Fruit fly (Drosophila melanogaster) whole organism, adult: ENCODE results near the gene CG18809.

Source experiments
- CG11617 ChIP-seq: fragments of 200-800 bp; sonication (Bioruptor generic); optimal IDR thresholded peaks from 2 replicates; lab custom pipeline; 2017; ENCODE audit warnings: mild to moderate bottlenecking, missing biosample characterization, missing genetic modification reagents, missing genetic modification characterization
- CG12768 ChIP-seq: fragments of 200-800 bp; sonication (Bioruptor generic); optimal IDR thresholded peaks from 2 replicates; lab custom pipeline; 2017; ENCODE audit warnings: missing biosample characterization, missing genetic modification characterization, mild to moderate bottlenecking, moderate library complexity, missing genetic modification reagents
- CG1620 ChIP-seq: fragments of 200-800 bp; sonication (Bioruptor generic); optimal IDR thresholded peaks from 2 replicates; lab custom pipeline; 2016; ENCODE audit warnings: missing biosample characterization, missing genetic modification characterization
- CG33017 ChIP-seq: fragments of 200-800 bp; sonication (Bioruptor generic); optimal IDR thresholded peaks from 2 replicates; lab custom pipeline; 2018; ENCODE audit warnings: missing biosample characterization, mild to moderate bottlenecking, missing genetic modification characterization, moderate library complexity
- CG5204 ChIP-seq: fragments of 200-800 bp; sonication (Bioruptor generic); optimal IDR thresholded peaks from 2 replicates; lab custom pipeline; 2016; ENCODE audit warnings: missing biosample characterization, missing genetic modification characterization
- CG7045 ChIP-seq: fragments of 200-800 bp; sonication (Bioruptor generic); optimal IDR thresholded peaks from 2 replicates; lab custom pipeline; 2017; ENCODE audit warnings: missing biosample characterization, mild to moderate bottlenecking, missing genetic modification characterization
- CG7101 ChIP-seq: fragments of 200-800 bp; sonication (Bioruptor generic); optimal IDR thresholded peaks from 2 replicates; lab custom pipeline; 2018; ENCODE audit warnings: missing biosample characterization, mild to moderate bottlenecking, missing genetic modification characterization, moderate library complexity
- Clk ChIP-seq: fragments of 200-800 bp; sonication (Bioruptor generic); optimal IDR thresholded peaks from 2 replicates; lab custom pipeline; 2017; ENCODE audit warnings: missing biosample characterization, missing genetic modification characterization
- Crg-1 ChIP-seq: fragments of 200-800 bp; sonication (Bioruptor generic); optimal IDR thresholded peaks from 2 replicates; lab custom pipeline; 2016; ENCODE audit warnings: missing biosample characterization, missing genetic modification characterization
- Hr96 ChIP-seq: fragments of 200-800 bp; sonication (Bioruptor generic); optimal IDR thresholded peaks from 2 replicates; lab custom pipeline; 2016; ENCODE audit warnings: missing biosample characterization, missing genetic modification characterization
- Mnt ChIP-seq: fragments of 200-800 bp; sonication (Bioruptor generic); optimal IDR thresholded peaks from 2 replicates; lab custom pipeline; 2016; ENCODE audit warnings: missing biosample characterization, mild to moderate bottlenecking, missing genetic modification characterization
- bab1 ChIP-seq: fragments of 200-800 bp; sonication (Bioruptor generic); optimal IDR thresholded peaks from 3 replicates; lab custom pipeline; 2019; ENCODE audit warnings: missing biosample characterization, mild to moderate bottlenecking, missing genetic modification characterization, moderate library complexity
- cic ChIP-seq: fragments of 200-800 bp; sonication (Bioruptor generic); optimal IDR thresholded peaks from 2 replicates; lab custom pipeline; 2017; ENCODE audit warnings: missing biosample characterization, mild to moderate bottlenecking, missing genetic modification characterization, moderate library complexity
- cnc ChIP-seq, 2 experiments: fragments of >200 bp; optimal IDR thresholded peaks; 2 replicates each; lab custom pipeline; 2017
- kay ChIP-seq: fragments of 200-800 bp; sonication (Bioruptor generic); peaks from one replicate; lab custom pipeline; 2016; ENCODE audit warnings: missing biosample characterization, missing genetic modification characterization, borderline replicate concordance
- ovo ChIP-seq: fragments of 200-800 bp; sonication (Bioruptor generic); optimal IDR thresholded peaks from 2 replicates; lab custom pipeline; 2016; ENCODE audit warnings: missing biosample characterization, missing genetic modification characterization
- pad ChIP-seq: fragments of 200-800 bp; sonication (Bioruptor generic); optimal IDR thresholded peaks from 3 replicates; lab custom pipeline; 2017; ENCODE audit warnings: missing biosample characterization, missing genetic modification characterization, mild to moderate bottlenecking, moderate library complexity, missing genetic modification reagents
- tj ChIP-seq: fragments of 200-800 bp; sonication (Bioruptor generic); optimal IDR thresholded peaks from 3 replicates; lab custom pipeline; 2017; ENCODE audit warnings: missing biosample characterization, mild to moderate bottlenecking, missing genetic modification characterization, moderate library complexity
- toe ChIP-seq: fragments of 200-800 bp; sonication (Bioruptor generic); optimal IDR thresholded peaks from 2 replicates; lab custom pipeline; 2016; ENCODE audit warnings: missing biosample characterization, missing genetic modification characterization

The CG18809 gene

DNA sequence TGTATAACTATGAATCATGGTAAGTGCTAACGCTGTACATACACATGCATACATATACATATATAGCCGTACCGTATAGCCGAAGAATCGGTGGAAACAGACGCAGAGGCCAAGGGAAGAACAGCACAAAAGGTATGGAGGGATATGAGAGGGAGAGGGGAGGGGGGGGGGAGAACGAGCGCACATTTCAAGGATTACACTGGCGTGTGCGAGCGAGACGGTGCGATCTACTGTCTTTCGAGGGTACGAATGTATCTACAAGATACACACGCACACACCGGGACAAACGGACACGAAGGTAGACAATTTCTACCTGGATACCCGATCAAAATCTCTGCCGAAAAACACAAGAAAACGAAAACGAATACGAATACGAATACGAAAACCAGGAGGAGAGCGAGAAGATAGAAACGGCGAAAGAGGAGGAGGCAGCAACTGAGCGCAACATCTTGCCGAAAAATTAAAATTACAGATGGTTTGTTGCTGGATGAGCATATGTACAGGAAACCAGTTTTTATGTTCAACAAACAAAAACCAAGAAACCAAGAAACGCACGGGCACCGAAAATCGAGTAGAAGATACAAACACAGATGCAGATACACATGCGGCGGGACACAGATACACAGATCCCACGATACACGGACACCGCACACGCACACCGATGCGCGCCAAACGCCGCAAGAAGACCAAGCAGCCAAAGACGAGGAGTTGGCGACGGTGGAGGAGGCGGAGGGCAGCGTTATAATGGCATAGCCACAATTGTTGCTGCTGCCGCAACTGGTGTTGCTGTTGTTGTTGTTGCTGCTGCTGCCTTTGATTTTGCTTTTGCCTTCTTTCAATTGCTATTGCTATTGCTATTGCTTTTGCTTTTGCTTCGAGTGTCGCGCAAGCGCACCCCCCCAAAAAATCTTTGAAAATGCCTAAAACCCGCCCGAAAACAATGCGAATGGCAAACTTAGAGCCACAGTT, 29.9 kb upstream of the CG18809 start:
- TF ChIP-seq CG5204 (GFP tag; lab: Kevin White, UChicago) (no peak), cic (GFP tag; lab: Kevin White, UChicago) (no peak), Clk (GFP tag; lab: Kevin White, UChicago) (no peak), tj (GFP tag; lab: Kevin White, UChicago) (no peak), CG7045 (GFP tag; lab: Kevin White, UChicago) (no peak)

- TF ChIP-seq bab1 (GFP tag; lab: Kevin White, UChicago): no peak
- TF ChIP-seq Hr96 (GFP tag; lab: Kevin White, UChicago): no peak
- no peak for TF ChIP-seq CG11617
- TF ChIP-seq CG7101 (tag; lab: Kevin White, UChicago): no peak
- no peak for TF ChIP-seq CG33017 (tag; lab: Kevin White, UChicago)
- no peak for TF ChIP-seq CG12768 (GFP tag; lab: Kevin White, UChicago)
- TF ChIP-seq ovo (GFP tag; lab: Kevin White, UChicago): no peak
- TF ChIP-seq cnc (optimal IDR thresholded peaks at IDR 0.05; lab: Kevin White, UChicago): no peak
- no peak for TF ChIP-seq CG5204 (GFP tag; lab: Kevin White, UChicago)
- TF ChIP-seq kay (GFP tag; lab: Kevin White, UChicago): no peak
Measured at dm6 chrX:19772002-19772622, 28.0 kb upstream of the CG18809 start.

- no peak for TF ChIP-seq pad
- no peak for TF ChIP-seq tj (GFP tag; lab: Kevin White, UChicago)
- no peak for TF ChIP-seq toe (GFP tag; lab: Kevin White, UChicago)
- TF ChIP-seq kay (GFP tag; lab: Kevin White, UChicago): no peak
Measured at dm6 chrX:19769821-19770519, 25.8 kb upstream of the CG18809 start.

dm6 chrX:19765490-19766212, 21.5 kb upstream of the CG18809 start:
- TF ChIP-seq CG11617 (no peak), Crg-1 (GFP tag; lab: Kevin White, UChicago) (no peak), CG7101 (tag; lab: Kevin White, UChicago) (no peak), bab1 (GFP tag; lab: Kevin White, UChicago) (no peak), CG1620 (no peak), kay (GFP tag; lab: Kevin White, UChicago) (no peak), cic (GFP tag; lab: Kevin White, UChicago) (no peak), tj (GFP tag; lab: Kevin White, UChicago) (no peak), Hr96 (GFP tag; lab: Kevin White, UChicago) (no peak), pad (no peak)

DNA sequence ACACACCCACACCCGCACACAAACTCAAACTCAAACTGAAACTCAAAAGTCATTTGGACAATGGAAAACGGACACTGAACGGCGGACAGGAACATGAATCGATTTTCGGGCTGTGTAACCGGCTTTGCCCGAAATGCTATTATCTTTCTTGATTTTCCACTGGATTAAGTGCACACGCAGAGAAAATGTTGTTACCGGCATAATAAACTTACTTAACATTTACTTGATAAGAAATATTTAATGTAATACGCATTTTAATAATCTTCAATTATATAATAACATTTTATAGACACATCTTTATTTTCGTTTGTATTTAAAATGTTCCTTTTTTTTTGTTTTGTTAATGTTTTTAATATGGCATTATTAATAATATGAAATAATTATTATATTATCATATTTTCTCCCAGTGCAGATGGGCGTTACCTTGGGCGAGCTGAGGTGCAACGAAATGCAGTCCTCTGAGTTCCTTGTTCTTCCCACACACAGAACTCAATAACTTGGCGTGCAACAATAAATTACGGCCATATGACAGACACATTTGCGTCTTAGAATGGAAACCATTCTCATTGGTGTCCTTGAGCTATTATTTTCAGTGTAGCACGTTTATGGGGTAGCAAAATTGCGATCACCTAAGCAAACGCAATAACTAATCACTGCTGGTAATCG, 20.8 kb upstream of the CG18809 start, which contains the start of gene CG12702:
CG12702 (minus strand) TSS at position 51 of the 666 bp plus-strand sequence.
- TF ChIP-seq kay (GFP tag; lab: Kevin White, UChicago) (no peak), Hr96 (GFP tag; lab: Kevin White, UChicago) (no peak), tj (GFP tag; lab: Kevin White, UChicago) (no peak)

DNA sequence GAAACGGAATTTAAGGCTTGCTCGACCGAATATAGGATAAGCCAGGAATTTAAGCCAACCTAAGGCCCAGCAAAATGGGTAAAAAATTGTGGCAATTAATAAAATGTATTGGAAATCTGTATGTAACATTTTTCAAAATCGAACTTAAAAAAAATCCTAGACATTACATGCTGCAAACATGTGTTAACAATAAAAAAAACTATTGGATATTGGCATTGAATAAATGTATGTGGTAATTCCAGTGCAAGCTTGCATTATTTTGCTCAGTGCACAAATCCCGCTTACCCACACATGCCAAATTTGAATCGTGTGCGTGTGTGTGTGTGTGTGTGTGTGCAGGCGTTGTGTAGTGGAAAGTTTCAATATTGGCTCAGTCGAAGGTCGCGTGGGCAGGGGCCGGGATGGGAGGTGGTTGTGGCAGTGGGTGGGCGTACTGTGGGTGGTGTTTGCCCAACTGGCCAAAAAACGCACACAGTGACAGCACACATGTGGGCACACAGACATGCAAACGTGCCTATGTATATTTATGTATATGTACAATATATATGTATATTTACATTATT, 19.4 kb upstream of the CG18809 start:
- TF ChIP-seq Mnt (GFP tag; lab: Kevin White, UChicago) (no peak), toe (GFP tag; lab: Kevin White, UChicago) (no peak), kay (GFP tag; lab: Kevin White, UChicago) (no peak), cnc (optimal IDR thresholded peaks at IDR 0.05; lab: Kevin White, UChicago) (no peak), CG7045 (GFP tag; lab: Kevin White, UChicago) (no peak), cic (GFP tag; lab: Kevin White, UChicago) (no peak)
